Worm (Caenorhabditis elegans) whole organism, late embryonic: Measurements from ENCODE around the gene C12D8.13.

Source experiments
- C08G9.2 ChIP-seq: sonication (generic microtip); optimal IDR thresholded peaks from 2 replicates; lab custom pipeline; 2016; ENCODE audit warnings: mild to moderate bottlenecking, missing genetic modification characterization, moderate library complexity, missing compliant biosample characterization
- F13H6.1 ChIP-seq: sonication (generic microtip); optimal IDR thresholded peaks from 2 replicates; lab custom pipeline; 2016; ENCODE audit warnings: missing genetic modification characterization, missing compliant biosample characterization
- Y22D7AL.16 ChIP-seq: sonication (generic microtip); optimal IDR thresholded peaks from 2 replicates; lab custom pipeline; 2016; ENCODE audit warnings: missing genetic modification characterization, missing compliant biosample characterization
- ama-1 ChIP-seq: fragments of 150-350 bp; optimal IDR thresholded peaks from 2 replicates; lab custom pipeline; 2014
- ceh-14 ChIP-seq: sonication (generic microtip); optimal IDR thresholded peaks from 2 replicates; lab custom pipeline; 2016; ENCODE audit warnings: missing genotype, missing genetic modification characterization, missing compliant biosample characterization
- ceh-18 ChIP-seq: sonication (generic microtip); optimal IDR thresholded peaks from 2 replicates; lab custom pipeline; 2016; ENCODE audit warnings: missing genetic modification characterization, missing compliant biosample characterization
- dve-1 ChIP-seq: sonication (generic microtip); optimal IDR thresholded peaks from 2 replicates; lab custom pipeline; 2017; ENCODE audit warnings: antibody characterized with exemption, mild to moderate bottlenecking, missing genetic modification characterization, missing compliant biosample characterization
- elt-2 ChIP-seq: sonication (generic microtip); optimal IDR thresholded peaks from 2 replicates; lab custom pipeline; 2016; ENCODE audit warnings: missing genetic modification reagents, missing genetic modification characterization, missing compliant biosample characterization
- fkh-10 ChIP-seq: fragments of 150-350 bp; optimal IDR thresholded peaks from 2 replicates; lab custom pipeline; 2014; ENCODE audit warnings: missing biosample characterization, missing genetic modification reagents, missing genetic modification characterization
- nhr-11 ChIP-seq: fragments of 150-350 bp; optimal IDR thresholded peaks from 2 replicates; lab custom pipeline; 2014; ENCODE audit warnings: missing biosample characterization, missing genetic modification characterization
- npax-4 ChIP-seq: sonication (generic microtip); optimal IDR thresholded peaks from 2 replicates; lab custom pipeline; 2016; ENCODE audit warnings: missing genetic modification characterization, missing compliant biosample characterization
- pha-2 ChIP-seq: sonication (generic microtip); optimal IDR thresholded peaks from 2 replicates; lab custom pipeline; 2017; ENCODE audit warnings: mild to moderate bottlenecking, missing genetic modification characterization, missing compliant biosample characterization
- pha-4 ChIP-seq: fragments of 150-350 bp; optimal IDR thresholded peaks from 2 replicates; lab custom pipeline; 2018; ENCODE audit warnings: missing biosample characterization, missing genetic modification reagents, missing genetic modification characterization
- sox-4 ChIP-seq: sonication (generic microtip); optimal IDR thresholded peaks from 2 replicates; lab custom pipeline; 2017; ENCODE audit warnings: mild to moderate bottlenecking, missing genetic modification characterization, inconsistent platforms, missing compliant biosample characterization

- TF ChIP-seq npax-4 (tag; lab: Kevin White, UChicago): no peak
- no peak for TF ChIP-seq fkh-10
- no peak for TF ChIP-seq sox-4 (tag; lab: Kevin White, UChicago)
- TF ChIP-seq elt-2 (tag; lab: Kevin White, UChicago): no peak
- TF ChIP-seq nhr-11 (tag; lab: Kevin White, UChicago): no peak
- TF ChIP-seq pha-4 (tag; lab: Kevin White, UChicago): no peak
- TF ChIP-seq ama-1 (lab: Kevin White, UChicago): no peak
- no peak for TF ChIP-seq F13H6.1
- no peak for TF ChIP-seq ceh-18
- TF ChIP-seq pha-2 (tag; lab: Kevin White, UChicago): no peak
- TF ChIP-seq C08G9.2 (tag; lab: Kevin White, UChicago): no peak
- TF ChIP-seq dve-1: no peak
- TF ChIP-seq ceh-14 (tag; lab: Kevin White, UChicago): no peak
- TF ChIP-seq Y22D7AL.16 (tag; lab: Kevin White, UChicago): no peak
Measured at ce11 chrV:10265019-10265418, 44.5 kb upstream of the C12D8.13 start.
